Fruit fly (Drosophila melanogaster): ENCODE data around the gene TTLL15.
A peak's percentile ranks its signal among the peaks of the same experiment; 100 is the strongest.

Gene TTLL15

dm6 chr3R:10826796-10827524, 11.9 kb downstream of the TTLL15 start, which contains the start of gene Cad86C:
TSS of gene Cad86C (plus strand) at chr3R:10827079.
- TF ChIP-seq CG7045 (GFP tag; optimal IDR thresholded peaks at IDR 0.05), result peak; percentile 10
- TF ChIP-seq bab1 (GFP tag; optimal IDR thresholded peaks at IDR 0.05), result peak; percentile 51
- TF ChIP-seq tj (GFP tag; optimal IDR thresholded peaks at IDR 0.05), result peak; percentile 94
- TF ChIP-seq CG5204 (GFP tag; optimal IDR thresholded peaks at IDR 0.05), result no peak

- TF ChIP-seq CG11617 (GFP tag; optimal IDR thresholded peaks at IDR 0.05) (no peak), Crg-1 (GFP tag; optimal IDR thresholded peaks at IDR 0.05) (no peak), CG7101 (tag; optimal IDR thresholded peaks at IDR 0.05) (no peak), Hr96 (GFP tag; optimal IDR thresholded peaks at IDR 0.05) (no peak), toe (GFP tag; optimal IDR thresholded peaks at IDR 0.05) (no peak), bab1 (GFP tag; optimal IDR thresholded peaks at IDR 0.05) (no peak), Mnt (GFP tag; optimal IDR thresholded peaks at IDR 0.05) (no peak), cnc (optimal IDR thresholded peaks at IDR 0.05) (no peak), Clk (GFP tag; optimal IDR thresholded peaks at IDR 0.05) (no peak), cic (GFP tag; optimal IDR thresholded peaks at IDR 0.05) (no peak), CG14711 (tag; optimal IDR thresholded peaks at IDR 0.05) (no peak), CG5204 (GFP tag; optimal IDR thresholded peaks at IDR 0.05) (no peak), ovo (GFP tag; optimal IDR thresholded peaks at IDR 0.05) (no peak)
Observed at dm6 chr3R:10828688-10829087, 13.6 kb downstream of the TTLL15 start.

dm6 chr3R:10829746-10830145, 14.7 kb downstream of the TTLL15 start:
- TF ChIP-seq Hr96 (GFP tag; optimal IDR thresholded peaks at IDR 0.05) (no peak), CG7045 (GFP tag; optimal IDR thresholded peaks at IDR 0.05) (no peak), CG5204 (GFP tag; optimal IDR thresholded peaks at IDR 0.05) (no peak), Mnt (GFP tag; optimal IDR thresholded peaks at IDR 0.05) (no peak), pad (GFP tag; optimal IDR thresholded peaks at IDR 0.05) (no peak), CG1620 (GFP tag; optimal IDR thresholded peaks at IDR 0.05) (no peak), CG11617 (GFP tag; optimal IDR thresholded peaks at IDR 0.05) (no peak), CG7101 (tag; optimal IDR thresholded peaks at IDR 0.05) (no peak), kay (GFP tag; ENCODE audit: borderline replicate concordance) (no peak), Crg-1 (GFP tag; optimal IDR thresholded peaks at IDR 0.05) (no peak), CG14711 (tag; optimal IDR thresholded peaks at IDR 0.05) (no peak), Clk (GFP tag; optimal IDR thresholded peaks at IDR 0.05) (no peak), CG33017 (tag; optimal IDR thresholded peaks at IDR 0.05) (no peak), toe (GFP tag; optimal IDR thresholded peaks at IDR 0.05) (no peak)

dm6 chr3R:10832526-10833165, 17.6 kb downstream of the TTLL15 start:
- TF ChIP-seq tj (GFP tag; optimal IDR thresholded peaks at IDR 0.05) (no peak), ovo (GFP tag; optimal IDR thresholded peaks at IDR 0.05) (no peak), CG11617 (GFP tag; optimal IDR thresholded peaks at IDR 0.05) (no peak), CG1620 (GFP tag; optimal IDR thresholded peaks at IDR 0.05) (no peak), CG12768 (GFP tag; optimal IDR thresholded peaks at IDR 0.05) (no peak)

- TF ChIP-seq CG1620 (GFP tag; optimal IDR thresholded peaks at IDR 0.05) (no peak), CG11617 (GFP tag; optimal IDR thresholded peaks at IDR 0.05) (no peak), bab1 (GFP tag; optimal IDR thresholded peaks at IDR 0.05) (no peak), Clk (GFP tag; optimal IDR thresholded peaks at IDR 0.05) (no peak), ovo (GFP tag; optimal IDR thresholded peaks at IDR 0.05) (no peak), Mnt (GFP tag; optimal IDR thresholded peaks at IDR 0.05) (no peak), kay (GFP tag; ENCODE audit: borderline replicate concordance) (no peak)
Observed at dm6 chr3R:10834893-10835292, 19.8 kb downstream of the TTLL15 start.

- TF ChIP-seq CG5204 (GFP tag; optimal IDR thresholded peaks at IDR 0.05) (no peak), Crg-1 (GFP tag; optimal IDR thresholded peaks at IDR 0.05) (no peak), cic (GFP tag; optimal IDR thresholded peaks at IDR 0.05) (no peak), CG33017 (tag; optimal IDR thresholded peaks at IDR 0.05) (no peak), tj (GFP tag; optimal IDR thresholded peaks at IDR 0.05) (no peak), CG7101 (tag; optimal IDR thresholded peaks at IDR 0.05) (no peak), Mnt (GFP tag; optimal IDR thresholded peaks at IDR 0.05) (no peak), CG14711 (tag; optimal IDR thresholded peaks at IDR 0.05) (no peak), pad (GFP tag; optimal IDR thresholded peaks at IDR 0.05) (no peak), bab1 (GFP tag; optimal IDR thresholded peaks at IDR 0.05) (no peak), Hr96 (GFP tag; optimal IDR thresholded peaks at IDR 0.05) (no peak), CG12768 (GFP tag; optimal IDR thresholded peaks at IDR 0.05) (no peak), kay (GFP tag; ENCODE audit: borderline replicate concordance) (no peak), toe (GFP tag; optimal IDR thresholded peaks at IDR 0.05) (no peak)
Observed at dm6 chr3R:10836924-10837323, 21.8 kb downstream of the TTLL15 start.

dm6 chr3R:10842422-10842821, 27.3 kb downstream of the TTLL15 start:
- TF ChIP-seq CG7045 (GFP tag; optimal IDR thresholded peaks at IDR 0.05) (no peak), bab1 (GFP tag; optimal IDR thresholded peaks at IDR 0.05) (no peak), kay (GFP tag; ENCODE audit: borderline replicate concordance) (no peak), toe (GFP tag; optimal IDR thresholded peaks at IDR 0.05) (no peak), CG5204 (GFP tag; optimal IDR thresholded peaks at IDR 0.05) (no peak), Hr96 (GFP tag; optimal IDR thresholded peaks at IDR 0.05) (no peak), CG12768 (GFP tag; optimal IDR thresholded peaks at IDR 0.05) (no peak), CG14711 (tag; optimal IDR thresholded peaks at IDR 0.05) (no peak), CG1620 (GFP tag; optimal IDR thresholded peaks at IDR 0.05) (no peak), tj (GFP tag; optimal IDR thresholded peaks at IDR 0.05) (no peak), CG11617 (GFP tag; optimal IDR thresholded peaks at IDR 0.05) (no peak), Mnt (GFP tag; optimal IDR thresholded peaks at IDR 0.05) (no peak)

Measured in whole organism, adult.